Fruit fly (Drosophila melanogaster) whole organism: ENCODE data around the gene Syx5.

ENCODE experiments used
- CG8478 ChIP-seq: fragments of >200 bp; optimal IDR thresholded peaks from 2 replicates; lab custom pipeline; 2018; ENCODE audit warnings: inconsistent platforms
- Dll ChIP-seq: fragments of >200 bp; optimal IDR thresholded peaks from 2 replicates; lab custom pipeline; 2017
- EcR ChIP-seq, 2 experiments: fragments of >200 bp; optimal IDR thresholded peaks; 2 replicates each; lab custom pipeline; 2017; ENCODE audit warnings: missing biosample characterization in 2 of 2, missing genetic modification characterization in 2 of 2, missing genetic modification reagents in 2 of 2
- pan ChIP-seq: fragments of >200 bp; optimal IDR thresholded peaks from 2 replicates; lab custom pipeline; 2017
- psq ChIP-seq: fragments of >200 bp; optimal IDR thresholded peaks from 2 replicates; lab custom pipeline; 2017
- usp ChIP-seq: fragments of >200 bp; optimal IDR thresholded peaks from 2 replicates; lab custom pipeline; 2017; ENCODE audit warnings: missing biosample characterization, missing genetic modification characterization, mixed read lengths

The Syx5 gene

DNA sequence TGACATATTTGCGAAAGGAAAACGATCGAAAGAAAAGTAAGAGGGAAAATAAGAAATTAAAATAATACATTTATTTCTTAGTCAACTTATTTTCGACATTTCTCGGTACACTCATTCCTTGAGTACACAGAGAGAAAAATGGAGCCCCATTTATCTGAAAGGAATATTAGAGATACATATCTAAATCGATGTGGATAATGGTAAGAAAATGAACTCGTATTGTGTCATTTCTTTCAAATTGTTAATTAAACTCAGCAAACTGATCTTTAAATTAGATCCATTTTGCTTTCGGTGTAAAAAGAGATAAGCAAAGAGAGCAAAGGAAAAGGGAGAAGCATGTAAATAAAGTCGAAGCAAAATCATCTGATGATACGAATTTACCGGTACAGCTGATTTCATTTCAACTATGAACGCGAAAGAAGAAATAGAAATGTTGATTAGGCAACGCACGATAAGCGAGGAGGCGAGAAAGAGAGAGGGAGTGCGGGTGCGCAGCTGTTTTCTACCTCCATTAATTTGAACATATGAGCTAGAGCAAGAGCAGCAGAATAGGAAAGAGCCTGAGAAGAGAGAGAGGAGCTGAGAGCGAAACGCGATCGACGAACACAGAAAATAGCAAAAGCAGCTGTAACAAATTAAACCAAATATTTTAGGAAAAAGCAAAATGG, 21.3 kb upstream of the Syx5 start:
- TF ChIP-seq Dll: no peak
- no peak for TF ChIP-seq EcR (GFP tag; optimal IDR thresholded peaks at IDR 0.05; lab: Kevin White, UChicago)
- TF ChIP-seq CG8478: no peak
- TF ChIP-seq usp (GFP tag; lab: Kevin White, UChicago): no peak
- TF ChIP-seq psq (lab: Kevin White, UChicago): no peak
- no peak for TF ChIP-seq pan (lab: Kevin White, UChicago)

DNA sequence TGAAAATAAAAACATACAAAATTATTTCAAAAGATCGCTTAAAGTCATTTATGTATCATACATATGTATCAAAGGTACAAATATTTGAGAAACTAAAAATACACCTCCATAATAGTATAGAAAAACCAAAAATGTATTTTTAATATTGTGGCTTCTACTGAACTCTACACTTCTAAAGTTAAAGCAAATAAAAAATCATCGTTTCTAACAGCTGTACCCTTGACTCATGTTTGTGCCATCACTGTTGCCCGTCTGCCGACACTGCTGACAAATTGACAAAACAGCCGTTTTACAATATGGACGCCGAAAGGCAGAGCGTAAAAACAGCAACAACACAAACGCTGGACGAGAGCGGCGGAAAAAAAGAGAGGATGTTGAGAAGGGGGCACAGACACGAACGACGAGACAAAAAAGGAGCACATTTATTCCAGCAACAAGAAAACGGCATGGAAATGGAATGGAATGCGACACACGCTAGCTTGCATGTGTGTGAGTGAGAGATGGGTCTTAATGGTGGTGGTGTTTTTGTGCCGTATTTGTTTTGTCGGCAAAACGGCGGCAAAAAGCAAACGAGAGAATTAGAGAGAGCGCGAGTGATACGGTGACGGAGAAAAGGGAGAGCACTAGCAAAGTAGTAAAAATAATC, 20.7 kb upstream of the Syx5 start:
- TF ChIP-seq CG8478 (no peak), Dll (peak; percentile 67), EcR (GFP tag; optimal IDR thresholded peaks at IDR 0.05; lab: Kevin White, UChicago) (no peak), pan (lab: Kevin White, UChicago) (no peak)

DNA sequence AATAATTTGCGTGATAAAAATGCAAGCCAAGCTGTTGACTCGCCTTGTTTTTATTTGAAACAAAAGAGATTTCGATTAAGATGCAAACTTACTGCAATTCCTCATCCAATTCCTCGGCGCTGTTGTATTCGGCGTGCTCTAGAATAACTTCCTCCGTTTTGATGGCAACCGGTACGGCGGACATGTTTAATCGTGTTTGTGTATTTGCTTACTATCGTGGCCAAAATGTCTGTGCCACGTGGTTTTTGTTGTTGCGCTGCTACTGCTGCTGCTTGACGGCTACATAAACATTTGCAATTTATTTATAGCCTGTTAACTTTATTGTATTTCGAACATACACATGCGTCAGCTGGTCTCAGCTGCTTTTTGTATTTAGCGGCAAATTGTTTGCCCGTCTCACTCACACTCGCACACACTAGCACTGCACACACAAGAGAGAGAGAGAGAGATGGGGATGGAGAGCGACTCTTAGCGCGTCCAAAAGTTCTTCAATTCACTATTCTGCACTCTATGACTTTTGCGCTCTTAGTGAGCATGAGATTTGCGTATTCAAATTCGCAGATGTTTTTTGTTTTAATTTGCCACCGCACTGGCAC, 20.0 kb upstream of the Syx5 start:
- TF ChIP-seq CG8478 (no peak), EcR (GFP tag; optimal IDR thresholded peaks at IDR 0.05; lab: Kevin White, UChicago) (no peak), usp (GFP tag; lab: Kevin White, UChicago) (no peak), Dll (no peak)

DNA sequence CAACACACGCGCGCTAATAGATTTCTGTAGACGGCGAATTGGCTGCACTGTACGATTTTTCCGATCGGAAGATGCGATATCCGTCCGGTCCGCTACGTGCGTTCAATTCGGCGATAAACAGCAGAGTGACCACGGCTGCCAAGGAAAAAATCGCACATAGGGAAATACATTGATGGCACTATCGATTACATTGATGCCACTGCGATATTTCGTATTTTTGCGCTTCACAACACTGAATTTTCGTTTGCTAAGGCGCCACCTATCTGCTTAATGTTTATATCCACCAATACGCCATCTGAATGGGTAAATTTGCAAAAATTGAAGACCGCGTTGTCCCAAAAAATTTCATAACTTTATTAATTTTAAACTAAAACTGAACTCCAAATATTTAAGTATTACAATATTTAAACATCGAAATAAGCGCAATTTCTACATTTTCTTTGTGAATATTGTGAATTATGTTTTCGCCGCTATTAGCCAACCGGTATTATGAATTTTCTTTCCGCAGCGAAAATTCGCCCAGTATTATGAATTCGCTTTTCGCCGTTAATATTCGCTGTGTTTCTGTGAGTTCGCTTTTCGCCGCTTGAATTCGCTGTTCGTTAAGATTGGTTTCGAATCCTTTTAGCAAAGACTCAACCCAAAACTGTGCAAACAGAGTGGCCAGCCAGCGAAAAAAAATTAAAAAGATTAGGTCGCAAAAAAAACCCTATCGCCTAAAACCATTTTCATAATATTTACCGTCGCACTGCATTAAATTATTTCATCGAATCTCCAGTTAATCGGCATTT, 19.3 kb upstream of the Syx5 start, which contains the start of the genes crp and pkaap:
TSS of gene crp (minus strand) at position 129 of the 791 bp plus-strand sequence.
TSS of gene pkaap (plus strand) at position 689 of the 791 bp plus-strand sequence.
- no peak for TF ChIP-seq pan (lab: Kevin White, UChicago)
- no peak for TF ChIP-seq psq (lab: Kevin White, UChicago)
- TF ChIP-seq usp (GFP tag; lab: Kevin White, UChicago): no peak
- TF ChIP-seq EcR (GFP tag; optimal IDR thresholded peaks at IDR 0.05; lab: Kevin White, UChicago): no peak
- TF ChIP-seq Dll: no peak
- no peak for TF ChIP-seq CG8478

DNA sequence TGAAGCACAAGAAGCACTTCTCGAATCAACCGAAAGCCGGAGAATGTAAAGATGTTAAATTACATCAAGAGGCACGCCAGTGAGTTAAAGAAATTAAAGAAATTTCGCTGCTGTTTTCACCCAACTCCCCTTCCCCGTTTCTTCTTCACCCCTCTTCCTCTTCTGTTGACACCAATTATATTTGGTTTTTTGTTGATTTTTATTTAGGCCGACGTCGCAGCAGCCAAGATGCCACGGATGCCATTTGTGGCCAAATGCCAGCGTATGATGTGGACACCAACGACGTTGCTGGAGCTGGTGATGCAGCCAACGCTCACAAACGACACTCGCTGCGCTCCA, 18.8 kb upstream of the Syx5 start:
- TF ChIP-seq CG8478 (no peak), psq (lab: Kevin White, UChicago) (no peak), pan (lab: Kevin White, UChicago) (no peak), Dll (no peak), EcR (GFP tag; optimal IDR thresholded peaks at IDR 0.05; lab: Kevin White, UChicago) (no peak), usp (GFP tag; lab: Kevin White, UChicago) (no peak)

DNA sequence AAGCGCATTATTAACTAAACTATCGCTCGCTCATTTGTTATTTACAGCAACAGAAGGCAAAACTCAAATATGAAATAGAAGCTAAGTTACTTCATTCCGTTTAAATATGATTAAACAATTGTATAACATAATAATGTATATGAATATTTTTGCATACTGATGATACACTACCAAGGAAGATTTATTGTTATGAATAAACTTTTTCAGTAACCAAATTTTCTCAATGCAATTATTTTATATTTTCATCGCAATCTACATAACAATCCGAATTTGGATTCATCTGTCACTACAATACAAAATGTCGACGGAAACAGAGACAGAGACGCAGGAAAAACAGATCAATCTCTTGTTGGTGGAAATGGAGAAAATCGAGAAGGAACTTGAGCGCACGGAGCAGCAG, 16.2 kb upstream of the Syx5 start, which contains the start of gene CG17329:
TSS of gene CG17329 (plus strand) at position 301 of the 400 bp plus-strand sequence.
- no peak for TF ChIP-seq EcR (GFP tag; optimal IDR thresholded peaks at IDR 0.05; lab: Kevin White, UChicago)
- no peak for TF ChIP-seq usp (GFP tag; lab: Kevin White, UChicago)
- no peak for TF ChIP-seq pan (lab: Kevin White, UChicago)
- no peak for TF ChIP-seq CG8478
- TF ChIP-seq Dll: no peak
- no peak for TF ChIP-seq psq (lab: Kevin White, UChicago)

DNA sequence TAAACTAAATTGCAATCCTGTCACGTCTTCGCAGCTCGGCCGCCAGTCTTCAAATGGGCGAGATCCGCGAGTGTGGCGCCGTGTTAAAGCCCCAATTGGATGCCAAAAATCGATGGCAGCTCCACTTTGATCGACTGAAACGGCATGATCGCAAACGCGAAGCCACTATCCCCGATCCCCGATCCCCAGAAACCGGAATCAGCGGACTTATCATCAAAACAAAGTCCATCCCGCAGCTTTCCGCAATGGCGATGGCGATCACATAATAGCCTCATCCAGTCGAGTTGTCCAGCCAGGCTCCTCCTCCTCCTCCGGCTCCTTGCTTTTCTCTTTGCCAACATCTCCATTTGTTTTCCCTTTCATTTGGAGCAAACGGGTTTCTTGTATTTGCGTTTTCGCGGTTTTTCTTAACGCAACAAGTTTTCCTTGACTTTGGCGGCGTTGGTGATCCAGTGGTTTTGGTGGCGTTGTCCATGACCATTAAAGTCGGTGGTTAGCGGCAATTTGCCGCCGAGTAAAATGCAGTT, 14.1 kb upstream of the Syx5 start, which contains the start of gene CG13258:
TSS of gene CG13258 (minus strand) at position 51 of the 527 bp plus-strand sequence.
- TF ChIP-seq pan (lab: Kevin White, UChicago) (no peak), Dll (no peak), psq (lab: Kevin White, UChicago) (no peak), EcR (GFP tag; optimal IDR thresholded peaks at IDR 0.05; lab: Kevin White, UChicago) (no peak), usp (GFP tag; lab: Kevin White, UChicago) (no peak), CG8478 (no peak)

DNA sequence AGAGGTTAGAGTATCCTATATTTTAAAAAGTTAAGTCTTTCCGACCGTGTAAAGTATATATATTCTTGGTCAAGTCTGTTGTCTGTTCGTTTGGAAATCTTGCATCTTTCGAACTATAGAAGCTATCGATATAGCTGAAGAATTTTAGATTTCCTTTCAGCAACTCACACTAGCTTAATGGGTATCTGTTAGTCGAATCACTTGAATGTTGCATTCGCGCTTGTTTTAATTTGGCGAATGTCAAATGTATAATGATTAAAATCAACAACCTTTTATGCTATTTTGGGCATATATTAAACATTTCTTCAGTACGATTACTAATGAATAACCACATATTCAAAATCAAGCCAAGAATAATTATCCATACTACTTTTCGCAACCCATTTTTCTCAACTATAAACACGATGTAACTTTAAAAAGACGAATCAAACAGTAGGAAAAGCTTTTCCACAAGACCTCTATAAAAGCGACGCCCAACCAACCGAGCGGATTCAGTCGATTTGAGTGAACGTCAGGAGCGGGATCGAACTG, 13.4 kb upstream of the Syx5 start, which contains the start of gene Cyp303a1:
TSS of gene Cyp303a1 (plus strand) at position 481 of the 531 bp plus-strand sequence.
- TF ChIP-seq psq (lab: Kevin White, UChicago): no peak
- TF ChIP-seq pan (lab: Kevin White, UChicago): no peak
- no peak for TF ChIP-seq CG8478
- TF ChIP-seq EcR (GFP tag; optimal IDR thresholded peaks at IDR 0.05; lab: Kevin White, UChicago): no peak
- no peak for TF ChIP-seq Dll
- no peak for TF ChIP-seq usp (GFP tag; lab: Kevin White, UChicago)

DNA sequence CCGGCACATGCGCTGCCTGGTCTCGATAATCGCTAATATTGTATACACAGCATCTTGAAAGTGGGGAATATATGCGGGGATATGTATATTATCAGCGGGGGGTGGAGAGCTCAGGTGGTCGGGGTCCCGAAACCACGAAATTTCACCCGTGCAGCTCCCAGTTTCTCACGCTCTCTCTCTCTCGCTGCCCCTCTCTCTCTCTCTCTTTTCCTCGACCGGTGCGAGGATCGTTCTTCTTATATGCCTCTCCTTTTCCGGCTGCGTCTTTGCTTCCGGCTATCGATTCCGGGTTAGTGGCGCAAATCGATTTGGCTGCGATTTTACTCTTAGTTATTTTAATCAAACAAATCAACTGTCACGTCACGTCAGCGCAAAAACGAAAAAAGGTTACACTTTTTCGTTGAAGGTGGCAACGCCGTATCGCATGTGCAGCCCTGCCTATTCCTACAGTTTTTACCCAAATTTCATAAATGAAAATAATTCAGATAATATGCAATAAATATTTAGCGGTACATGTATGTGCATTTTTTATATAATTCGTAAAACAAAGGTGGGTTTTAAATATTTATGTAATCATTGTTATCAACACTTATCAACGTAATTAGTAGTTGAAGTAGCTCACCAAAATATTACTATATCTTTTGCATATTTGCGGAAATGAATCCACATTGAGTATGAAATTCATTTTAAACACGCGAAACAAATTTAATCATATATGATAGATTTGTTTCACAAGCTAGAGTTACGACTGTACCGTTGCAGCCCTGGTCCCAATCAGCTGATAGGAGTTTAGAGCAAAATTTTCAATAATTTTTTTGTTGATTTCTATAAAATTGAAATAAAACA, 7.5 kb upstream of the Syx5 start, which contains the start of the genes heix and CG17328:
TSS of gene heix (minus strand) at position 393 of the 846 bp plus-strand sequence.
TSS of gene CG17328 (plus strand) at position 478 of the 846 bp plus-strand sequence.
- TF ChIP-seq usp (GFP tag; lab: Kevin White, UChicago) (no peak), psq (lab: Kevin White, UChicago) (no peak), Dll (no peak), EcR (GFP tag; optimal IDR thresholded peaks at IDR 0.05; lab: Kevin White, UChicago) (no peak), pan (lab: Kevin White, UChicago) (no peak), CG8478 (no peak)

DNA sequence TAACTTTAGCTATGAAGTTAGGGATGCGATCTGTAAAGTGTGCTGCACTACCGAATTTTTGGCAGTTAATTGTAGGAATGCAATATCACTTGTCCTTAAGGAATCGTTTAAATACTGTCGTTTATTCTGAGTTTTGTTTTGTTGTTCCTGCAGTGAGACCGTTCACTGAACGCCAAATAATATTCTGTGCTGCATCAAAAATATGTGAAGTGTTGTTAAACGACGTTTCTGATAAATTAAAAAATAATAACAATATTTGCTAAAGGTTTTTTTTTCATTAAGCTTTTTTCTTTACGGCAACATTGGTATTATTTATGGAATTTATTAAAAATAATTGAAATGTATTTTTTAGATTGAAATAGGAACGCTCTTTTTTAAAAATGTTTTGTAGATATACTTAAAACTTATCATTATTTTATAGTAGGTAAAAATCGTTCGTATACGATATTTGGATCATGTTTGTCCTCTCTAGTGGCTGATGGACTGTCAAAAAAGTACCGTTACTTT, 4.3 kb upstream of the Syx5 start, which contains the start of gene GMF:
TSS of gene GMF (minus strand) at position 182 of the 507 bp plus-strand sequence.
- no peak for TF ChIP-seq EcR (GFP tag; optimal IDR thresholded peaks at IDR 0.05; lab: Kevin White, UChicago)
- TF ChIP-seq psq (lab: Kevin White, UChicago): no peak
- no peak for TF ChIP-seq pan (lab: Kevin White, UChicago)
- TF ChIP-seq CG8478: no peak
- TF ChIP-seq usp (GFP tag; lab: Kevin White, UChicago): no peak
